Worm (Caenorhabditis elegans) whole organism, L4/young adult: ENCODE measurements around the gene wdr-46.
A peak's percentile ranks its signal among the peaks of the same experiment; 100 is the strongest.

ENCODE experiments used
- W03F9.2 ChIP-seq: fragments of 150-350 bp; optimal IDR thresholded peaks from 2 replicates; lab custom pipeline; 2014; ENCODE audit warnings: missing biosample characterization, missing genetic modification characterization
- him-1 ChIP-seq: sonication (generic microtip); optimal IDR thresholded peaks from 2 replicates; lab custom pipeline; 2016; ENCODE audit warnings: missing genotype, missing genetic modification reagents, missing genetic modification characterization, missing compliant biosample characterization

DNA sequence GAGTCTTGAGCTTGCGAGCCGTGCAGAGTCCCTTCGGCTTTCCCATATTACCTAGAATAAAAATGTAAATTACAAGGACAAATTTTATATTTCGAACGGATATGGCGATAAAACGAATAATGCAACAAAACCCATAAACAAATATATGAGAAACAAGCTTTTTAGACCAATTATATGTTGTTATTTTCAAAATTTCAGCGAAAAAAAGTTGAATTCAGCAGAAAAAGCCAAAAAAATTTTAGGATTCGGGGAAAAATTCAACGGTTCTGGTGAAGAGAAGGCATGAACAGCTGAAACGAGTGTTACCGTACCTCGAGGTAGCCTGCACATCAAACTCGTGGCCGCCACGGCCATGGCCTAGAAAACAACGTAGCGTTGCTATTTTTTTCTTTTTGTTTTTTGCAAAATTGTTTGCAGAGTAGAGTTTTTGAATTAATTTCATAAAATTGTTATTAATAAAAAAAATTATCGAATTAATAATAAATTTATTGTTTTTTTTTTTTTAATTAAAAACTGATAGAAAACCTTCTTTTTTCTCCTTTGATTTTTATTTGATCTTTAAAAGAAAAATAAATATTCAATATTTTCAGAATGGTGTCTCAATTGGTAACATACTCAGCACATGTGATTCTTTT lies 19.1 kb downstream of the wdr-46 start, which contains the start of the genes rps-23 and dpm-3:
- TF ChIP-seq him-1 (peak; percentile 87), W03F9.2 (tag; lab: Kevin White, UChicago) (peak; percentile 94)
